Fruit fly (Drosophila melanogaster): ENCODE results near the gene CG6761.

Gene CG6761

dm6 chr3L:9678994-9679393 lies 24.4 kb downstream of the CG6761 start, which contains the start of the genes fry and CG16717 (continued):
- TF ChIP-seq hbn (GFP tag; IDR thresholded peaks at IDR 0.05; ENCODE audit: partially characterized antibody) (peak; percentile 73), ap (GFP tag; IDR thresholded peaks at IDR 0.05) (no peak), Gug (GFP tag; IDR thresholded peaks at IDR 0.05) (no peak), Dll (GFP tag; IDR thresholded peaks at IDR 0.05; ENCODE audit: partially characterized antibody) (peak; percentile 68), rib (GFP tag; IDR thresholded peaks at IDR 0.05) (no peak), stc (GFP tag; IDR thresholded peaks at IDR 0.05) (no peak; the same call in 1 of the 2 replicates), p53 (GFP tag; optimal IDR thresholded peaks at IDR 0.05) (no peak), CG6813 (GFP tag; optimal IDR thresholded peaks at IDR 0.05) (no peak), CG10431 (GFP tag; optimal IDR thresholded peaks at IDR 0.05) (no peak), CG11085 (GFP tag; IDR thresholded peaks at IDR 0.05) (no peak), Hr39 (optimal IDR thresholded peaks at IDR 0.05) (no peak), CG7271 (tag; optimal IDR thresholded peaks at IDR 0.05) (no peak), so (GFP tag; IDR thresholded peaks at IDR 0.05) (no peak), Trl (optimal IDR thresholded peaks at IDR 0.05) (no peak), Trl (GFP tag; optimal IDR thresholded peaks at IDR 0.05) (no peak), exex (tag; optimal IDR thresholded peaks at IDR 0.05) (peak; percentile 68), amos (GFP tag; IDR thresholded peaks at IDR 0.05; ENCODE audit: partially characterized antibody) (peak; percentile 57; the same call in 1 of the 2 replicates), vfl (GFP tag; optimal IDR thresholded peaks at IDR 0.05) (no peak), Scr (GFP tag; IDR thresholded peaks at IDR 0.05; ENCODE audit: partially characterized antibody) (peak; percentile 66), ken (GFP tag; IDR thresholded peaks at IDR 0.05) (no peak), crol (GFP tag; IDR thresholded peaks at IDR 0.05) (no peak), CG12769 (tag; optimal IDR thresholded peaks at IDR 0.05) (no peak), gcm (GFP tag; optimal IDR thresholded peaks at IDR 0.05) (no peak), Lpt (GFP tag; optimal IDR thresholded peaks at IDR 0.05) (no peak), en (GFP tag; optimal IDR thresholded peaks at IDR 0.05) (no peak), sd (tag; optimal IDR thresholded peaks at IDR 0.05) (no peak), danr (GFP tag; IDR thresholded peaks at IDR 0.05) (no peak), zen2 (GFP tag; IDR thresholded peaks at IDR 0.05; ENCODE audit: partially characterized antibody) (peak; percentile 69), CG18262 (tag; optimal IDR thresholded peaks at IDR 0.05) (no peak), CG9437 (GFP tag; optimal IDR thresholded peaks at IDR 0.05) (peak; percentile 99), Dp (GFP tag; optimal IDR thresholded peaks at IDR 0.05) (peak; percentile 31), CG2120 (GFP tag; optimal IDR thresholded peaks at IDR 0.05) (no peak), MBD-R2 (GFP tag; IDR thresholded peaks at IDR 0.05) (peak; percentile 92), nau (GFP tag; optimal IDR thresholded peaks at IDR 0.05) (no peak), inv (GFP tag; IDR thresholded peaks at IDR 0.05; ENCODE audit: partially characterized antibody) (no peak), CG11398 (GFP tag; optimal IDR thresholded peaks at IDR 0.05) (no peak), lola (GFP tag; optimal IDR thresholded peaks at IDR 0.05) (no peak), Bgb (GFP tag; IDR thresholded peaks at IDR 0.05; ENCODE audit: partially characterized antibody) (peak; percentile 68; the same call in 1 of the 2 replicates), cg (GFP tag; optimal IDR thresholded peaks at IDR 0.05) (no peak), HmgD (GFP tag; optimal IDR thresholded peaks at IDR 0.05) (no peak), NfI (GFP tag; optimal IDR thresholded peaks at IDR 0.05) (no peak), CG14965 (GFP tag; optimal IDR thresholded peaks at IDR 0.05; ENCODE audit: borderline replicate concordance) (no peak), CG2129 (GFP tag; IDR thresholded peaks at IDR 0.05; ENCODE audit: partially characterized antibody) (peak; percentile 25; the same call in 1 of the 2 replicates), CG7786 (GFP tag; optimal IDR thresholded peaks at IDR 0.05) (no peak), ase (GFP tag; IDR thresholded peaks at IDR 0.05) (no peak), pros (GFP tag; optimal IDR thresholded peaks at IDR 0.05) (no peak), Nf-YC (tag; optimal IDR thresholded peaks at IDR 0.05) (no peak), slbo (GFP tag; IDR thresholded peaks at IDR 0.05) (no peak), Doc3 (GFP tag; IDR thresholded peaks at IDR 0.05; ENCODE audit: partially characterized antibody) (peak; percentile 69), B-H1 (GFP tag; IDR thresholded peaks at IDR 0.05) (no peak), stwl (tag; optimal IDR thresholded peaks at IDR 0.05) (peak; percentile 67)
